Comparison of ENCODE assay signal across 4 fruit fly cellular contexts in the genomic region with DNA sequence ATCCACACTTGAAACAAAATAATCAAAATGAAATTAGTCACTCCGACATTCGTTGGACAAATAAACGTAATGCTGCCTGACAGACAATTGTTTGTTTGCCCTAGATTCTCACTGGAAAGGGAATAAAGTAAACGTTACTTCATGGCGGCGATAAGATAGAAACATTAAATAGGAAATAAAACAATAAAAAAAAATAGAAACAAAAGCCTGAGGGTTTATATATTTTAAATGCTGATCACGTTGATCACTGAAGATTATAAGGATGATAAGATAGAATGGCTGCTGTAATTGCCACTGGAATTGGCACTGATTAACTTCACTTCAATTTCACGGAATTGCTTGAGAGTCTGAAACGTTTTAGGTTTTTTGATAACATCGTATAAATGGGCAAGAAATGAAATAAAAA.
TF ChIP-seq lines count a peak whose summit lies in the region.

No protein-coding gene starts in this region.

- no peak for TF ChIP-seq CTCF in whole organism, embryonic (GFP tag; optimal IDR thresholded peaks at IDR 0.05; lab: Kevin White, UChicago)

TF ChIP-seq in whole organism, adult, 20 proteins besides CTCF, POLR2A, EP300 and RAD21:
- TF ChIP-seq bab1 (GFP tag; optimal IDR thresholded peaks at IDR 0.05; lab: Kevin White, UChicago) (no peak), CG11617 (GFP tag; optimal IDR thresholded peaks at IDR 0.05; lab: Kevin White, UChicago) (peak; percentile 15), kay (GFP tag; lab: Kevin White, UChicago; ENCODE audit: borderline replicate concordance) (peak; percentile 82), tj (GFP tag; optimal IDR thresholded peaks at IDR 0.05; lab: Kevin White, UChicago) (peak; percentile 7), Hr96 (GFP tag; optimal IDR thresholded peaks at IDR 0.05; lab: Kevin White, UChicago) (no peak), cic (GFP tag; optimal IDR thresholded peaks at IDR 0.05; lab: Kevin White, UChicago) (peak; percentile 23), CG33017 (tag; optimal IDR thresholded peaks at IDR 0.05; lab: Kevin White, UChicago) (peak; percentile 60), toe (GFP tag; optimal IDR thresholded peaks at IDR 0.05; lab: Kevin White, UChicago) (no peak), ovo (GFP tag; optimal IDR thresholded peaks at IDR 0.05; lab: Kevin White, UChicago) (peak; percentile 24), Mnt (GFP tag; optimal IDR thresholded peaks at IDR 0.05; lab: Kevin White, UChicago) (no peak), cnc (optimal IDR thresholded peaks at IDR 0.05; lab: Kevin White, UChicago) (no peak), CG7045 (GFP tag; optimal IDR thresholded peaks at IDR 0.05; lab: Kevin White, UChicago) (peak; percentile 50), CG14711 (tag; optimal IDR thresholded peaks at IDR 0.05; lab: Kevin White, UChicago) (peak; percentile 12), pad (GFP tag; optimal IDR thresholded peaks at IDR 0.05; lab: Kevin White, UChicago) (no peak), CG7101 (tag; optimal IDR thresholded peaks at IDR 0.05; lab: Kevin White, UChicago) (peak; percentile 32), CG12768 (GFP tag; optimal IDR thresholded peaks at IDR 0.05; lab: Kevin White, UChicago) (peak; percentile 28), Clk (GFP tag; optimal IDR thresholded peaks at IDR 0.05; lab: Kevin White, UChicago) (no peak)

TF ChIP-seq in whole organism, embryonic, 481 proteins besides CTCF, POLR2A, EP300 and RAD21 (continues in another document):
- TF ChIP-seq CG13894 (tag; optimal IDR thresholded peaks at IDR 0.05; lab: Kevin White, UChicago) (no peak), sens (GFP tag; lab: Kevin White, UChicago) (peak; percentile 89), HLHmδ (GFP tag; optimal IDR thresholded peaks at IDR 0.05; lab: Kevin White, UChicago) (peak; percentile 12), CG7987 (GFP tag; optimal IDR thresholded peaks at IDR 0.05; lab: Kevin White, UChicago) (peak; percentile 60), jigr1 (GFP tag; IDR thresholded peaks at IDR 0.05; lab: Robert Waterston, UW) (no peak), D19A (tag; optimal IDR thresholded peaks at IDR 0.05; lab: Kevin White, UChicago) (peak; percentile 4), twi (tag; optimal IDR thresholded peaks at IDR 0.05; lab: Kevin White, UChicago) (peak; percentile 33), ci (GFP tag; IDR thresholded peaks at IDR 0.05; lab: Robert Waterston, UW) (peak; percentile 68; the same call in 2 of the 3 replicates), Eip74EF (GFP tag; optimal IDR thresholded peaks at IDR 0.05; lab: Kevin White, UChicago) (peak in 1 of 2 experiments; percentile 89), gsb-n (tag; optimal IDR thresholded peaks at IDR 0.05; lab: Kevin White, UChicago) (peak; percentile 45), fd64A (GFP tag; optimal IDR thresholded peaks at IDR 0.05; lab: Kevin White, UChicago) (peak; percentile 75), pros (GFP tag; optimal IDR thresholded peaks at IDR 0.05; lab: Kevin White, UChicago) (peak; percentile 28), CG18262 (tag; optimal IDR thresholded peaks at IDR 0.05; lab: Kevin White, UChicago) (peak; percentile 7), CG7786 (GFP tag; optimal IDR thresholded peaks at IDR 0.05; lab: Kevin White, UChicago) (no peak), CG7745 (tag; optimal IDR thresholded peaks at IDR 0.05; lab: Kevin White, UChicago) (peak; percentile 70), CG12236 (GFP tag; optimal IDR thresholded peaks at IDR 0.05; lab: Kevin White, UChicago) (peak; percentile 14), Jarid2 (GFP tag; optimal IDR thresholded peaks at IDR 0.05; lab: Kevin White, UChicago) (no peak), nerfin-1 (tag; optimal IDR thresholded peaks at IDR 0.05; lab: Kevin White, UChicago) (peak; percentile 43), CG15601 (tag; optimal IDR thresholded peaks at IDR 0.05; lab: Kevin White, UChicago) (peak; percentile 68), Dek (tag; optimal IDR thresholded peaks at IDR 0.05; lab: Kevin White, UChicago) (peak; percentile 19), CG17359 (tag; optimal IDR thresholded peaks at IDR 0.05; lab: Kevin White, UChicago) (peak; percentile 27), CrebB (tag; optimal IDR thresholded peaks at IDR 0.05; lab: Kevin White, UChicago) (peak; percentile 30), CG3281 (GFP tag; optimal IDR thresholded peaks at IDR 0.05; lab: Kevin White, UChicago) (peak; percentile 10), Hmr (GFP tag; optimal IDR thresholded peaks at IDR 0.05; lab: Kevin White, UChicago) (peak; percentile 22)

TF ChIP-seq in whole organism, prepupa, 60 proteins besides CTCF, POLR2A, EP300 and RAD21:
- TF ChIP-seq Gug (GFP tag; IDR thresholded peaks at IDR 0.05; lab: Robert Waterston, UW) (no peak), Smox (GFP tag; optimal IDR thresholded peaks at IDR 0.05; lab: Kevin White, UChicago) (no peak), fkh (GFP tag; optimal IDR thresholded peaks at IDR 0.05; lab: Kevin White, UChicago) (peak; percentile 92), Eip78C (GFP tag; lab: Kevin White, UChicago) (peak; percentile 32), vri (GFP tag; optimal IDR thresholded peaks at IDR 0.05; lab: Kevin White, UChicago) (peak; percentile 85), lz (GFP tag; optimal IDR thresholded peaks at IDR 0.05; lab: Kevin White, UChicago) (no peak), ss (GFP tag; optimal IDR thresholded peaks at IDR 0.05; lab: Kevin White, UChicago) (no peak), CG11902 (GFP tag; optimal IDR thresholded peaks at IDR 0.05; lab: Kevin White, UChicago) (no peak), CG4318 (GFP tag; optimal IDR thresholded peaks at IDR 0.05; lab: Kevin White, UChicago) (no peak), CG15336 (GFP tag; IDR thresholded peaks at IDR 0.05; lab: Robert Waterston, UW) (no peak)

TF ChIP-seq in whole organism, wandering third instar larva, 38 proteins besides CTCF, POLR2A, EP300 and RAD21:
- TF ChIP-seq Dif (GFP tag; optimal IDR thresholded peaks at IDR 0.05; lab: Kevin White, UChicago; ENCODE audit: partially characterized antibody) (no peak), OdsH (GFP tag; optimal IDR thresholded peaks at IDR 0.05; lab: Kevin White, UChicago) (no peak), Jra (GFP tag; optimal IDR thresholded peaks at IDR 0.05; lab: Kevin White, UChicago) (no peak), ey (GFP tag; optimal IDR thresholded peaks at IDR 0.05; lab: Kevin White, UChicago) (no peak), usp (GFP tag; optimal IDR thresholded peaks at IDR 0.05; lab: Kevin White, UChicago) (no peak), h (GFP tag; optimal IDR thresholded peaks at IDR 0.05; lab: Kevin White, UChicago) (peak; percentile 10), dl (GFP tag; optimal IDR thresholded peaks at IDR 0.05; lab: Kevin White, UChicago; ENCODE audit: insufficient read depth in 1 of 2, partially characterized antibody in 2 of 2) (no peak), Hr83 (GFP tag; optimal IDR thresholded peaks at IDR 0.05; lab: Kevin White, UChicago; ENCODE audit: poor library complexity, severe bottlenecking) (no peak), CG32264 (GFP tag; optimal IDR thresholded peaks at IDR 0.05; lab: Kevin White, UChicago) (no peak), fru (GFP tag; optimal IDR thresholded peaks at IDR 0.05; lab: Kevin White, UChicago) (peak; percentile 61), Myc (optimal IDR thresholded peaks at IDR 0.05; lab: Kevin White, UChicago) (no peak), Sp1 (GFP tag; optimal IDR thresholded peaks at IDR 0.05; lab: Kevin White, UChicago) (peak; percentile 10), Vsx2 (GFP tag; optimal IDR thresholded peaks at IDR 0.05; lab: Kevin White, UChicago; ENCODE audit: partially characterized antibody) (no peak), br (GFP tag; optimal IDR thresholded peaks at IDR 0.05; lab: Kevin White, UChicago) (peak; percentile 8), Rel (GFP tag; optimal IDR thresholded peaks at IDR 0.05; lab: Kevin White, UChicago) (no peak), Rel (tag; optimal IDR thresholded peaks at IDR 0.05; lab: Kevin White, UChicago) (peak; percentile 22), brk (GFP tag; optimal IDR thresholded peaks at IDR 0.05; lab: Kevin White, UChicago) (peak; percentile 36), CrebA (GFP tag; optimal IDR thresholded peaks at IDR 0.05; lab: Kevin White, UChicago; ENCODE audit: borderline replicate concordance) (peak; percentile 39)
TF ChIP-seq in whole organism, wandering third instar larva: peak in this region for 7.
